Fruit fly (Drosophila melanogaster) whole organism, pupa: Measurements from ENCODE around the gene Ac76E.

ENCODE experiments used
- CG10348 ChIP-seq: fragments of 200-800 bp; sonication (Bioruptor generic); IDR thresholded peaks from 2 replicates; pipeline ENCODE4 v1.3.6; 2022; ENCODE audit warnings: missing biosample characterization, missing genetic modification characterization
- CG12605 ChIP-seq: fragments of 200-800 bp; sonication (Bioruptor generic); IDR thresholded peaks from 2 replicates; pipeline ENCODE4 v1.3.6; 2022; ENCODE audit warnings: missing biosample characterization, missing genetic modification characterization
- CG13204 ChIP-seq: fragments of 200-800 bp; sonication (Bioruptor generic); optimal IDR thresholded peaks from 2 replicates; lab custom pipeline; 2018; ENCODE audit warnings: missing biosample characterization, mild to moderate bottlenecking, missing genetic modification characterization, moderate library complexity
- CG15710 ChIP-seq: fragments of 200-800 bp; sonication (Bioruptor generic); optimal IDR thresholded peaks from 2 replicates; lab custom pipeline; 2018; ENCODE audit warnings: missing biosample characterization, mild to moderate bottlenecking, missing genetic modification characterization, moderate library complexity
- CG32121 ChIP-seq: fragments of 200-800 bp; sonication (Bioruptor generic); IDR thresholded peaks from 2 replicates; pipeline ENCODE4 v1.3.6; 2022; ENCODE audit warnings: missing biosample characterization, missing genetic modification characterization
- CG8159 ChIP-seq: fragments of 200-800 bp; sonication (Bioruptor generic); optimal IDR thresholded peaks from 3 replicates; lab custom pipeline; 2018; ENCODE audit warnings: missing biosample characterization, mild to moderate bottlenecking, missing genetic modification characterization, moderate library complexity
- CG8301 ChIP-seq: fragments of 200-800 bp; sonication (Bioruptor generic); optimal IDR thresholded peaks from 2 replicates; lab custom pipeline; 2018; ENCODE audit warnings: missing biosample characterization, mild to moderate bottlenecking, missing genetic modification characterization
- EcR ChIP-seq: fragments of 200-800 bp; sonication (Bioruptor generic); optimal IDR thresholded peaks from 3 replicates; lab custom pipeline; 2019; ENCODE audit warnings: missing biosample characterization, missing genetic modification characterization, mild to moderate bottlenecking, moderate library complexity, missing genetic modification reagents
- Pif1A ChIP-seq: fragments of 200-800 bp; sonication (Bioruptor generic); optimal IDR thresholded peaks from 3 replicates; lab custom pipeline; 2016; ENCODE audit warnings: missing biosample characterization, missing genetic modification characterization
- fd96Ca ChIP-seq: fragments of 200-800 bp; sonication (Bioruptor generic); IDR thresholded peaks from 3 replicates; pipeline ENCODE4 v1.3.6; 2022; ENCODE audit warnings: missing biosample characterization, missing genetic modification characterization
- gl ChIP-seq: fragments of 200-800 bp; sonication (Bioruptor generic); optimal IDR thresholded peaks from 2 replicates; lab custom pipeline; 2018; ENCODE audit warnings: missing biosample characterization, mild to moderate bottlenecking, missing genetic modification characterization
- rn ChIP-seq: fragments of 200-800 bp; sonication (Bioruptor generic); IDR thresholded peaks from 2 replicates; pipeline ENCODE4 v1.3.6; 2022; ENCODE audit warnings: missing biosample characterization, missing genetic modification characterization

- TF ChIP-seq Pif1A (GFP tag; lab: Kevin White, UChicago) (no peak), CG8159 (tag; lab: Kevin White, UChicago) (no peak), rn (GFP tag; lab: Robert Waterston, UW) (no peak), CG13204 (GFP tag; lab: Kevin White, UChicago) (no peak), fd96Ca (GFP tag; lab: Robert Waterston, UW) (no peak), CG10348 (GFP tag; lab: Robert Waterston, UW) (no peak), EcR (GFP tag; lab: Kevin White, UChicago) (no peak), CG32121 (no peak), gl (no peak), CG15710 (tag; lab: Kevin White, UChicago) (no peak), CG12605 (GFP tag; lab: Robert Waterston, UW) (no peak), CG8301 (tag; lab: Kevin White, UChicago) (no peak)
Observed at dm6 chr3L:19985768-19986167, 46.7 kb downstream of the Ac76E start, which contains the start of the genes hale and schuy.
